Worm (Caenorhabditis elegans): ENCODE measurements around the gene F13D12.5.

F13D12.5 gene

ce11 chrII:11749490-11750172 lies 23.0 kb downstream of the F13D12.5 start:
- TF ChIP-seq nhr-67 (tag; optimal IDR thresholded peaks at IDR 0.05) (no peak), aly-2 (tag; optimal IDR thresholded peaks at IDR 0.05) (no peak), egl-5 (tag; optimal IDR thresholded peaks at IDR 0.05) (peak; percentile 90), skn-1 (tag; optimal IDR thresholded peaks at IDR 0.05) (peak; percentile 69), nhr-25 (tag; optimal IDR thresholded peaks at IDR 0.05) (peak; percentile 49), nhr-43 (tag; optimal IDR thresholded peaks at IDR 0.05; ENCODE audit: poor library complexity, severe bottlenecking) (peak; percentile 39), pqm-1 (tag; optimal IDR thresholded peaks at IDR 0.05) (peak; percentile 47), fos-1 (tag; optimal IDR thresholded peaks at IDR 0.05) (peak; percentile 67), tbx-2 (tag; optimal IDR thresholded peaks at IDR 0.05) (peak; percentile 75), elt-2 (tag; optimal IDR thresholded peaks at IDR 0.05) (peak; percentile 83), ZK546.5 (tag; optimal IDR thresholded peaks at IDR 0.05) (no peak), hmg-11 (tag; optimal IDR thresholded peaks at IDR 0.05) (peak; percentile 96), unc-62 (GFP tag; optimal IDR thresholded peaks at IDR 0.05) (peak; percentile 6), ceh-28 (tag; optimal IDR thresholded peaks at IDR 0.05) (peak; percentile 84), nhr-23 (tag; optimal IDR thresholded peaks at IDR 0.05) (peak; percentile 61), zag-1 (tag; optimal IDR thresholded peaks at IDR 0.05) (peak; percentile 0), lin-15B (tag; optimal IDR thresholded peaks at IDR 0.05) (peak; percentile 20), pha-4 (tag; optimal IDR thresholded peaks at IDR 0.05) (peak; percentile 84), eor-1 (tag; optimal IDR thresholded peaks at IDR 0.05) (no peak), mml-1 (tag; optimal IDR thresholded peaks at IDR 0.05) (no peak), unc-39 (tag; optimal IDR thresholded peaks at IDR 0.05) (no peak), mdl-1 (tag; optimal IDR thresholded peaks at IDR 0.05) (peak; percentile 48), R02D3.7 (tag; optimal IDR thresholded peaks at IDR 0.05) (peak; percentile 51), nhr-76 (tag; optimal IDR thresholded peaks at IDR 0.05) (no peak), ama-1 (optimal IDR thresholded peaks at IDR 0.05) (no peak), elt-1 (tag; optimal IDR thresholded peaks at IDR 0.05) (no peak), fkh-10 (GFP tag; optimal IDR thresholded peaks at IDR 0.05) (peak; percentile 46), sea-2 (GFP tag; optimal IDR thresholded peaks at IDR 0.05) (peak; percentile 68), ceh-9 (tag; optimal IDR thresholded peaks at IDR 0.05) (no peak), ztf-4 (tag; optimal IDR thresholded peaks at IDR 0.05) (no peak), nhr-28 (tag; optimal IDR thresholded peaks at IDR 0.05) (no peak), snpc-4 (tag; optimal IDR thresholded peaks at IDR 0.05) (peak; percentile 50), jun-1 (tag; optimal IDR thresholded peaks at IDR 0.05) (peak; percentile 93), nfya-1 (tag; optimal IDR thresholded peaks at IDR 0.05; ENCODE audit: insufficient read depth) (peak; percentile 98), fkh-2 (tag; optimal IDR thresholded peaks at IDR 0.05) (no peak), nhr-11 (tag; optimal IDR thresholded peaks at IDR 0.05) (peak; percentile 66), egl-27 (tag; optimal IDR thresholded peaks at IDR 0.05) (no peak), lsy-12 (tag; optimal IDR thresholded peaks at IDR 0.05) (no peak), ceh-82 (tag; optimal IDR thresholded peaks at IDR 0.05) (peak; percentile 25), ztf-11 (tag; optimal IDR thresholded peaks at IDR 0.05) (no peak), lin-39 (tag; optimal IDR thresholded peaks at IDR 0.05) (peak; percentile 89)

ce11 chrII:11751615-11752174 lies 25.1 kb downstream of the F13D12.5 start:
- TF ChIP-seq sea-2 (GFP tag; optimal IDR thresholded peaks at IDR 0.05) (peak; percentile 56), jun-1 (tag; optimal IDR thresholded peaks at IDR 0.05) (no peak), tbx-2 (tag; optimal IDR thresholded peaks at IDR 0.05) (no peak), ztf-4 (tag; optimal IDR thresholded peaks at IDR 0.05) (no peak), lin-39 (tag; optimal IDR thresholded peaks at IDR 0.05) (peak; percentile 52), pqm-1 (tag; optimal IDR thresholded peaks at IDR 0.05) (no peak), elt-3 (tag; optimal IDR thresholded peaks at IDR 0.05) (no peak), nhr-76 (tag; optimal IDR thresholded peaks at IDR 0.05) (no peak), snpc-4 (tag; optimal IDR thresholded peaks at IDR 0.05) (no peak), lin-15B (tag; optimal IDR thresholded peaks at IDR 0.05) (peak; percentile 29), egl-27 (tag; optimal IDR thresholded peaks at IDR 0.05) (no peak), nhr-25 (tag; optimal IDR thresholded peaks at IDR 0.05) (no peak), ceh-28 (tag; optimal IDR thresholded peaks at IDR 0.05) (no peak), unc-62 (GFP tag; optimal IDR thresholded peaks at IDR 0.05) (peak; percentile 33), nhr-43 (tag; optimal IDR thresholded peaks at IDR 0.05; ENCODE audit: poor library complexity, severe bottlenecking) (no peak), hmg-11 (tag; optimal IDR thresholded peaks at IDR 0.05) (peak; percentile 68), nfya-1 (tag; optimal IDR thresholded peaks at IDR 0.05; ENCODE audit: insufficient read depth) (peak; percentile 72), ceh-16 (tag; optimal IDR thresholded peaks at IDR 0.05) (no peak), elt-2 (tag; optimal IDR thresholded peaks at IDR 0.05) (no peak), daf-12 (tag; optimal IDR thresholded peaks at IDR 0.05) (no peak)
